Worm (Caenorhabditis elegans) whole organism, L2 larva: ENCODE results near the gene abu-7.

Source experiments
- fos-1 ChIP-seq: fragments of 150-350 bp; optimal IDR thresholded peaks from 2 replicates; lab custom pipeline; 2014; ENCODE audit warnings: missing biosample characterization, missing genetic modification characterization
- ztf-11 ChIP-seq: sonication (generic microtip); optimal IDR thresholded peaks from 2 replicates; lab custom pipeline; 2017; ENCODE audit warnings: missing biosample characterization, missing genetic modification characterization

DNA sequence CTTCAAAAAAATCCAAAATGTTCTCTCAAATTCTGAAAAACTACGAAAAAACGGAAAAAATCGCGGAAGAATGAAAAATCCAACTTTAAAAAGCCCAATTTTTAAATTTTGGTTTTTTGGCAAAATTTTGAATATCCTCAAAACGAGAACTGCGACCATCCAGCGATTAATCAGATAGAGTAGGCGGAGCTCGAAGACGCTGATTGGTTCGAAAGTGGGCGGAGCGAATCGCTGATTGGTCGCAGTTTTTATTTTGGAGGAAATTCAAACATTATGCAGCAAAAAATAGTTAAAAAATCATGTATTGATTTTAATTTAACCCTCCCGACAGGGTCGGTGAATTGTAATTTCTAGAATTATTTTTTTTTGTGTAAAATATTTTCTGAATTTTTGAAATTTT lies 49.1 kb upstream of the abu-7 start:
- TF ChIP-seq ztf-11 (tag; lab: Kevin White, UChicago) (no peak), fos-1 (tag; lab: Kevin White, UChicago) (no peak)
